Fruit fly (Drosophila melanogaster) whole organism, larva: ENCODE data around the gene Teh4.

Experiments
- noc ChIP-seq: fragments of 200-800 bp; sonication (Bioruptor generic); optimal IDR thresholded peaks from 3 replicates; lab custom pipeline; 2019; ENCODE audit warnings: missing biosample characterization, mild to moderate bottlenecking, missing genetic modification characterization, moderate library complexity

Gene Teh4

dm6 chr3L:4193730-4194649 lies 15.9 kb upstream of the Teh4 start, which contains the start of gene CG43367:
Gene CG43367, plus strand, starts transcription at chr3L:4193993.
- TF ChIP-seq noc (tag; lab: Kevin White, UChicago) = no peak

- no peak for TF ChIP-seq noc (tag; lab: Kevin White, UChicago)
Measured at dm6 chr3L:4187930-4188523, 10.0 kb upstream of the Teh4 start, which contains the start of the genes Teh2 and tipE. Gene Teh2, minus strand, starts transcription at chr3L:4188023. Gene tipE, plus strand, starts transcription at chr3L:4188499.

- no peak for TF ChIP-seq noc (tag; lab: Kevin White, UChicago)
Measured at dm6 chr3L:4186659-4187058, 8.6 kb upstream of the Teh4 start, which contains the start of gene VhaM9.7-c. Gene VhaM9.7-c, minus strand, starts transcription at chr3L:4186865.

dm6 chr3L:4185259-4185658 lies 7.2 kb upstream of the Teh4 start:
- TF ChIP-seq noc (tag; lab: Kevin White, UChicago) = no peak

- no peak for TF ChIP-seq noc (tag; lab: Kevin White, UChicago)
Measured at dm6 chr3L:4184563-4184962, 6.5 kb upstream of the Teh4 start, which contains the start of gene Teh3. Gene Teh3, minus strand, starts transcription at chr3L:4184663.

- no peak for TF ChIP-seq noc (tag; lab: Kevin White, UChicago)
Measured at dm6 chr3L:4173584-4173983, 4.5 kb downstream of the Teh4 start, which contains the start of gene CG18675. Gene CG18675, plus strand, starts transcription at chr3L:4173884.

- peak; percentile 39 for TF ChIP-seq noc (tag; lab: Kevin White, UChicago)
Measured at dm6 chr3L:4169957-4170651, 8.0 kb downstream of the Teh4 start, which contains the start of gene Ero1L. Gene Ero1L, plus strand, starts transcription at chr3L:4170404.

dm6 chr3L:4167353-4167842 lies 10.7 kb downstream of the Teh4 start, which contains the start of gene mas:
Gene mas, minus strand, starts transcription at chr3L:4167464.
- TF ChIP-seq noc (tag; lab: Kevin White, UChicago) = no peak

dm6 chr3L:4160926-4161325 lies 17.1 kb downstream of the Teh4 start, which contains the start of gene nab:
Gene nab, minus strand, starts transcription at chr3L:4160932.
- TF ChIP-seq noc (tag; lab: Kevin White, UChicago) = no peak

dm6 chr3L:4159264-4159663 lies 18.8 kb downstream of the Teh4 start:
- TF ChIP-seq noc (tag; lab: Kevin White, UChicago) = no peak

dm6 chr3L:4158361-4158760 lies 19.7 kb downstream of the Teh4 start:
- no peak for TF ChIP-seq noc (tag; lab: Kevin White, UChicago)

- no peak for TF ChIP-seq noc (tag; lab: Kevin White, UChicago)
Measured at dm6 chr3L:4157852-4158251, 20.2 kb downstream of the Teh4 start.

dm6 chr3L:4148406-4148975 lies 29.6 kb downstream of the Teh4 start, which contains the start of gene CG1299:
Gene CG1299, plus strand, starts transcription at chr3L:4148696.
- no peak for TF ChIP-seq noc (tag; lab: Kevin White, UChicago)

- no peak for TF ChIP-seq noc (tag; lab: Kevin White, UChicago)
Measured at dm6 chr3L:4145229-4145628, 32.8 kb downstream of the Teh4 start.

dm6 chr3L:4142064-4142463 lies 36.0 kb downstream of the Teh4 start, which contains the start of gene CG32260:
Gene CG32260, plus strand, starts transcription at chr3L:4142364.
- no peak for TF ChIP-seq noc (tag; lab: Kevin White, UChicago)
